Fruit fly (Drosophila melanogaster) whole organism, embryonic: Measurements from ENCODE around the gene Rrp1.

Source experiments
- Asciz ChIP-seq: fragments of 200-800 bp; sonication (Bioruptor generic); optimal IDR thresholded peaks from 2 replicates; lab custom pipeline; 2017; ENCODE audit warnings: missing biosample characterization, mild to moderate bottlenecking, missing genetic modification characterization, missing genetic modification reagents
- Bteb2 ChIP-seq: fragments of 200-800 bp; sonication (Bioruptor generic); optimal IDR thresholded peaks from 2 replicates; lab custom pipeline; 2016; ENCODE audit warnings: missing biosample characterization, missing genetic modification characterization
- CG11247 ChIP-seq: fragments of 200-800 bp; sonication (Bioruptor generic); IDR thresholded peaks from 2 replicates; pipeline ENCODE4 v1.3.6; 2022; ENCODE audit warnings: missing biosample characterization, missing genetic modification characterization
- CG13424 ChIP-seq: fragments of 200-800 bp; sonication (Bioruptor generic); optimal IDR thresholded peaks from 2 replicates; lab custom pipeline; 2019; ENCODE audit warnings: missing biosample characterization, mild to moderate bottlenecking, missing genetic modification characterization, moderate library complexity
- CG13624 ChIP-seq: fragments of 200-800 bp; sonication (Bioruptor generic); optimal IDR thresholded peaks from 2 replicates; lab custom pipeline; 2016; ENCODE audit warnings: missing biosample characterization, missing genetic modification characterization
- CG14860 ChIP-seq: fragments of 200-800 bp; sonication (Bioruptor generic); IDR thresholded peaks from 3 replicates; pipeline ENCODE4 v1.3.6; 2022; ENCODE audit warnings: missing biosample characterization, missing genetic modification characterization; ENCODE audit not compliant: partially characterized antibody
- CG15011 ChIP-seq: fragments of 200-800 bp; sonication (Bioruptor generic); optimal IDR thresholded peaks from 3 replicates; lab custom pipeline; 2018; ENCODE audit warnings: missing biosample characterization, mild to moderate bottlenecking, missing genetic modification characterization
- CG1647 ChIP-seq: fragments of 200-800 bp; sonication (Bioruptor generic); optimal IDR thresholded peaks from 3 replicates; lab custom pipeline; 2016; ENCODE audit warnings: missing biosample characterization, missing genetic modification characterization
- CG16863 ChIP-seq: fragments of 200-800 bp; sonication (Bioruptor generic); optimal IDR thresholded peaks from 3 replicates; lab custom pipeline; 2016; ENCODE audit warnings: missing biosample characterization, missing genetic modification characterization
- CG17328 ChIP-seq: fragments of 200-800 bp; sonication (Bioruptor generic); IDR thresholded peaks from 2 replicates; pipeline ENCODE4 v1.3.6; 2022; ENCODE audit warnings: missing biosample characterization, missing genetic modification characterization
- CG17912 ChIP-seq: fragments of 200-800 bp; sonication (Bioruptor generic); optimal IDR thresholded peaks from 2 replicates; lab custom pipeline; 2018; ENCODE audit warnings: missing biosample characterization, mild to moderate bottlenecking, missing genetic modification characterization
- CG18619 ChIP-seq: fragments of 200-800 bp; sonication (Bioruptor generic); optimal IDR thresholded peaks from 3 replicates; lab custom pipeline; 2017; ENCODE audit warnings: missing biosample characterization, mild to moderate bottlenecking, missing genetic modification characterization
- CG2129 ChIP-seq: fragments of 200-800 bp; sonication (Bioruptor generic); IDR thresholded peaks from 2 replicates; pipeline ENCODE4 v1.3.6; 2022; ENCODE audit warnings: missing biosample characterization, missing genetic modification characterization; ENCODE audit not compliant: partially characterized antibody
- CG3407 ChIP-seq: fragments of 200-800 bp; sonication (Bioruptor generic); optimal IDR thresholded peaks from 2 replicates; lab custom pipeline; 2018; ENCODE audit warnings: missing biosample characterization, mild to moderate bottlenecking, missing genetic modification characterization
- CG5953 ChIP-seq: fragments of 200-800 bp; sonication (Bioruptor generic); IDR thresholded peaks from 2 replicates; pipeline ENCODE4 v1.3.6; 2022; ENCODE audit warnings: missing biosample characterization, missing genetic modification characterization
- CG6654 ChIP-seq: fragments of 200-800 bp; sonication (Bioruptor generic); optimal IDR thresholded peaks from 2 replicates; lab custom pipeline; 2017; ENCODE audit warnings: missing biosample characterization, mild to moderate bottlenecking, missing genetic modification characterization
- CG7556 ChIP-seq: fragments of 200-800 bp; sonication (Bioruptor generic); optimal IDR thresholded peaks from 2 replicates; lab custom pipeline; 2017; ENCODE audit warnings: missing biosample characterization, mild to moderate bottlenecking, missing genetic modification characterization
- CG7987 ChIP-seq: fragments of 200-800 bp; sonication (Bioruptor generic); optimal IDR thresholded peaks from 2 replicates; lab custom pipeline; 2018; ENCODE audit warnings: missing biosample characterization, mild to moderate bottlenecking, missing genetic modification characterization, moderate library complexity
- D19B ChIP-seq: fragments of 200-800 bp; sonication (Bioruptor generic); optimal IDR thresholded peaks from 2 replicates; lab custom pipeline; 2017; ENCODE audit warnings: missing biosample characterization, mild to moderate bottlenecking, missing genetic modification characterization
- Dek ChIP-seq: fragments of 200-800 bp; sonication (Bioruptor generic); optimal IDR thresholded peaks from 3 replicates; lab custom pipeline; 2019; ENCODE audit warnings: missing biosample characterization, mild to moderate bottlenecking, missing genetic modification characterization, moderate library complexity
- Drgx ChIP-seq: fragments of 200-800 bp; sonication (Bioruptor generic); IDR thresholded peaks from 2 replicates; pipeline ENCODE4 v1.3.6; 2022; ENCODE audit warnings: missing biosample characterization, missing genetic modification characterization
- Eip74EF ChIP-seq, 2 experiments: fragments of 200-800 bp in 1 of 2; fragments of >200 bp in 1 of 2; sonication (Bioruptor generic) in 1 of 2; optimal IDR thresholded peaks; 2 replicates each; lab custom pipeline; 2017 to 2019; ENCODE audit warnings: missing biosample characterization in 2 of 2, missing genetic modification characterization in 2 of 2, mild to moderate bottlenecking in 1 of 2, moderate library complexity in 1 of 2
- Jarid2 ChIP-seq: fragments of 200-800 bp; sonication (Bioruptor generic); optimal IDR thresholded peaks from 3 replicates; lab custom pipeline; 2017; ENCODE audit warnings: mild to moderate bottlenecking, missing biosample characterization, missing genetic modification reagents, missing genetic modification characterization
- Kr ChIP-seq: fragments of 200-800 bp; sonication (Bioruptor generic); optimal IDR thresholded peaks from 2 replicates; lab custom pipeline; 2017; ENCODE audit warnings: missing biosample characterization, mild to moderate bottlenecking, missing genetic modification characterization
- MESR4 ChIP-seq: fragments of 200-800 bp; sonication (Bioruptor generic); optimal IDR thresholded peaks from 2 replicates; lab custom pipeline; 2018; ENCODE audit warnings: missing biosample characterization, mild to moderate bottlenecking, missing genetic modification characterization, moderate library complexity
- Meics ChIP-seq: fragments of 200-800 bp; sonication (Bioruptor generic); optimal IDR thresholded peaks from 2 replicates; lab custom pipeline; 2017; ENCODE audit warnings: missing biosample characterization, mild to moderate bottlenecking, missing genetic modification characterization
- Mrtf ChIP-seq: fragments of 200-800 bp; sonication (Bioruptor generic); IDR thresholded peaks from 3 replicates; pipeline ENCODE4 v1.3.6; 2022; ENCODE audit warnings: missing biosample characterization, missing genetic modification characterization
- Myb ChIP-seq: fragments of 200-800 bp; sonication (Bioruptor generic); optimal IDR thresholded peaks from 2 replicates; lab custom pipeline; 2016; ENCODE audit warnings: missing biosample characterization, missing genetic modification characterization
- Neu2 ChIP-seq: fragments of 200-800 bp; sonication (Bioruptor generic); optimal IDR thresholded peaks from 3 replicates; lab custom pipeline; 2016; ENCODE audit warnings: missing biosample characterization, missing genetic modification characterization, borderline replicate concordance
- Ptx1 ChIP-seq: fragments of 200-800 bp; sonication (Bioruptor generic); IDR thresholded peaks from 2 replicates; pipeline ENCODE4 v1.3.6; 2022; ENCODE audit warnings: missing biosample characterization, missing genetic modification characterization
- ci ChIP-seq: fragments of 200-800 bp; sonication (Bioruptor generic); IDR thresholded peaks from 3 replicates; pipeline ENCODE4 v1.3.6; 2022; ENCODE audit warnings: missing biosample characterization, missing genetic modification characterization
- da ChIP-seq: fragments of 200-800 bp; sonication (Bioruptor generic); optimal IDR thresholded peaks from 2 replicates; lab custom pipeline; 2016; ENCODE audit warnings: missing biosample characterization, missing genetic modification characterization
- fd3F ChIP-seq: fragments of 200-800 bp; sonication (Bioruptor generic); optimal IDR thresholded peaks from 2 replicates; lab custom pipeline; 2018; ENCODE audit warnings: missing biosample characterization, mild to moderate bottlenecking, missing genetic modification characterization, moderate library complexity
- grau ChIP-seq: fragments of 200-800 bp; optimal IDR thresholded peaks from 3 replicates; lab custom pipeline; 2019; ENCODE audit warnings: missing biosample characterization, mild to moderate bottlenecking, missing genetic modification characterization, moderate library complexity
- gsb ChIP-seq: fragments of 200-800 bp; sonication (Bioruptor generic); IDR thresholded peaks from 2 replicates; pipeline ENCODE4 v1.3.6; 2022; ENCODE audit warnings: missing biosample characterization, missing genetic modification characterization
- hb ChIP-seq: fragments of 200-800 bp; sonication (Bioruptor generic); IDR thresholded peaks from 3 replicates; pipeline ENCODE4 v1.3.6; 2022; ENCODE audit warnings: missing biosample characterization, missing genetic modification characterization; ENCODE audit not compliant: partially characterized antibody
- hkb ChIP-seq, 2 experiments: fragments of 200-800 bp in 1 of 2; fragments of >200 bp in 1 of 2; sonication (Bioruptor generic) in 1 of 2; IDR thresholded peaks in 1 of 2; optimal IDR thresholded peaks in 1 of 2; 2 replicates each; pipeline versions ENCODE4 v1.3.6 to Lab custom; 2017 to 2022; ENCODE audit warnings: missing biosample characterization in 1 of 2, missing genetic modification characterization in 1 of 2
- knrl ChIP-seq: fragments of 200-800 bp; sonication (Bioruptor generic); IDR thresholded peaks from 3 replicates; pipeline ENCODE4 v1.3.6; 2022; ENCODE audit warnings: missing biosample characterization, missing genetic modification characterization; ENCODE audit not compliant: partially characterized antibody
- lab ChIP-seq: fragments of 200-800 bp; sonication (Bioruptor generic); optimal IDR thresholded peaks from 3 replicates; lab custom pipeline; 2017; ENCODE audit warnings: missing biosample characterization, missing genetic modification characterization, mild to moderate bottlenecking, moderate library complexity, missing genetic modification reagents
- lola ChIP-seq, 3 experiments: fragments of >200 bp in 2 of 3; fragments of 200-800 bp in 1 of 3; sonication (Bioruptor generic) in 1 of 3; optimal IDR thresholded peaks; 2 replicates each; lab custom pipeline; 2017 to 2019; ENCODE audit warnings: missing biosample characterization in 3 of 3, missing genetic modification characterization in 3 of 3, mild to moderate bottlenecking in 1 of 3, moderate library complexity in 1 of 3
- luna ChIP-seq: fragments of 200-800 bp; sonication (Bioruptor generic); optimal IDR thresholded peaks from 2 replicates; lab custom pipeline; 2016; ENCODE audit warnings: missing biosample characterization, missing genetic modification characterization
- nmo ChIP-seq: fragments of 200-800 bp; sonication (Bioruptor generic); optimal IDR thresholded peaks from 2 replicates; lab custom pipeline; 2018; ENCODE audit warnings: missing biosample characterization, mild to moderate bottlenecking, missing genetic modification characterization, moderate library complexity
- p53 ChIP-seq: fragments of 200-800 bp; sonication (Bioruptor generic); optimal IDR thresholded peaks from 2 replicates; lab custom pipeline; 2016; ENCODE audit warnings: missing biosample characterization, missing genetic modification characterization
- repo ChIP-seq: fragments of 200-800 bp; sonication (Bioruptor generic); optimal IDR thresholded peaks from 2 replicates; lab custom pipeline; 2016; ENCODE audit warnings: missing biosample characterization, missing genetic modification characterization
- row ChIP-seq: fragments of 200-800 bp; sonication (Bioruptor generic); IDR thresholded peaks from 3 replicates; pipeline ENCODE4 v1.3.6; 2022; ENCODE audit warnings: missing biosample characterization, missing genetic modification characterization
- salm ChIP-seq: fragments of 200-800 bp; sonication (Bioruptor generic); optimal IDR thresholded peaks from 2 replicates; lab custom pipeline; 2018; ENCODE audit warnings: missing biosample characterization, mild to moderate bottlenecking, missing genetic modification characterization
- schlank ChIP-seq: fragments of 200-800 bp; sonication (Bioruptor generic); optimal IDR thresholded peaks from 2 replicates; lab custom pipeline; 2018; ENCODE audit warnings: missing biosample characterization, mild to moderate bottlenecking, missing genetic modification characterization
- seq ChIP-seq: fragments of 200-800 bp; sonication (Bioruptor generic); IDR thresholded peaks from 2 replicates; pipeline ENCODE4 v1.3.6; 2022; ENCODE audit warnings: missing biosample characterization, missing genetic modification characterization
- ssp ChIP-seq: fragments of 200-800 bp; sonication (Bioruptor generic); IDR thresholded peaks from 2 replicates; pipeline ENCODE4 v1.3.6; 2022; ENCODE audit warnings: missing biosample characterization, missing genetic modification characterization
- stc ChIP-seq: fragments of 200-800 bp; sonication (Bioruptor generic); IDR thresholded peaks from 2 replicates; pipeline ENCODE4 v1.3.6; 2022; ENCODE audit warnings: missing biosample characterization, missing genetic modification characterization

Gene Rrp1

DNA sequence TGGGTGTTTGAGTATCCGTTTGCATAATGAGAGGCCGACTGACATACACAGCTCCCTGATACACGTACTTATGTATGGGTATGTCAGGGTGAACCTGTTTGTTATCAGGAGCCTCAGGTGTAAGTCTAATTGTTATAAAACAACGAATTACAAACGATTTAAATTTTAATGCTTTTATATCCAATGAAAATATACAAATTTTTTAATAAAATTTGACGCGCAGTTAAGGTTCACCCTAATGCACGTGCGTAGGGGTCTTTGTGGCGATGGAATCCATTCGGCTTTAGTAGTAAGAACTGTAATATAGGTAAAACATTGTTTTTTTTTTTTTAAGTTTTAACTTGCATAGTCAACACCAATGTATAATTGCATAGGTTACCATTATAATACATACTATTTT, 27.8 kb downstream of the Rrp1 start (continued):
- no peak for TF ChIP-seq Asciz
- no peak for TF ChIP-seq CG14860 (GFP tag; lab: Robert Waterston, UW)
- no peak for TF ChIP-seq Ptx1 (GFP tag; lab: Robert Waterston, UW)
- no peak for TF ChIP-seq CG15011 (GFP tag; lab: Kevin White, UChicago)
- no peak for TF ChIP-seq CG18619 (GFP tag; lab: Kevin White, UChicago)
- no peak for TF ChIP-seq Bteb2 (GFP tag; lab: Kevin White, UChicago)
- no peak for TF ChIP-seq da (GFP tag; lab: Kevin White, UChicago)
- no peak for TF ChIP-seq MESR4 (GFP tag; lab: Kevin White, UChicago)
- TF ChIP-seq CG1647 (GFP tag; lab: Kevin White, UChicago) = no peak
- TF ChIP-seq luna (GFP tag; lab: Kevin White, UChicago) = no peak
- TF ChIP-seq CG17328 = 0 out of 2 replicates have a peak, but pooled peaks have one; percentile 5
- no peak for TF ChIP-seq Jarid2
- peak; percentile 33 for TF ChIP-seq D19B (GFP tag; lab: Kevin White, UChicago)
- no peak for TF ChIP-seq gsb (GFP tag; lab: Robert Waterston, UW)
- no peak for TF ChIP-seq nmo (GFP tag; lab: Kevin White, UChicago)
- no peak for TF ChIP-seq Mrtf (GFP tag; lab: Robert Waterston, UW)
- TF ChIP-seq Drgx (GFP tag; lab: Robert Waterston, UW) = peak; percentile 57
- TF ChIP-seq CG17912 (GFP tag; lab: Kevin White, UChicago) = no peak
- peak; percentile 3 for TF ChIP-seq CG13424
- TF ChIP-seq CG13624 = no peak
- TF ChIP-seq Eip74EF (GFP tag; optimal IDR thresholded peaks at IDR 0.05; lab: Kevin White, UChicago) = no peak
- no peak for TF ChIP-seq CG6654 (GFP tag; lab: Kevin White, UChicago)
- no peak for TF ChIP-seq repo (GFP tag; lab: Kevin White, UChicago)
- no peak for TF ChIP-seq CG3407 (GFP tag; lab: Kevin White, UChicago)
- TF ChIP-seq Myb (GFP tag; lab: Kevin White, UChicago) = no peak
- TF ChIP-seq CG16863 = no peak
- TF ChIP-seq fd3F (GFP tag; lab: Kevin White, UChicago) = no peak
- no peak for TF ChIP-seq CG2129
- TF ChIP-seq schlank = no peak
- no peak for TF ChIP-seq knrl (GFP tag; lab: Robert Waterston, UW)
- no peak for TF ChIP-seq salm (tag; lab: Kevin White, UChicago)
- no peak for TF ChIP-seq CG5953
- TF ChIP-seq ssp (GFP tag; lab: Robert Waterston, UW) = no peak
- TF ChIP-seq Kr = no peak
- no peak for TF ChIP-seq CG11247 (GFP tag; lab: Robert Waterston, UW)
- peak; percentile 45; the same call in 1 of the 3 replicates for TF ChIP-seq ci (GFP tag; lab: Robert Waterston, UW)
- peak; percentile 37; the same call in 1 of the 2 replicates for TF ChIP-seq stc
- TF ChIP-seq CG7556 = no peak
- no peak for TF ChIP-seq hkb (optimal IDR thresholded peaks at IDR 0.05; lab: Kevin White, UChicago)
- 0 out of 2 replicates have a peak, but pooled peaks have one; percentile 31 for TF ChIP-seq hkb (GFP tag; IDR thresholded peaks at IDR 0.05; lab: Robert Waterston, UW)
- no peak for TF ChIP-seq CG7987 (GFP tag; lab: Kevin White, UChicago)
- no peak for TF ChIP-seq grau
- TF ChIP-seq Meics (GFP tag; lab: Kevin White, UChicago) = no peak
- peak; percentile 30; the same call in 1 of the 3 replicates for TF ChIP-seq row (GFP tag; lab: Robert Waterston, UW)
- no peak for TF ChIP-seq hb (GFP tag; lab: Robert Waterston, UW)
- TF ChIP-seq seq (GFP tag; lab: Robert Waterston, UW) = no peak
- TF ChIP-seq p53 = no peak
- no peak for TF ChIP-seq Dek
- TF ChIP-seq lab (GFP tag; lab: Kevin White, UChicago) = peak; percentile 74
- TF ChIP-seq Neu2 (GFP tag; lab: Kevin White, UChicago) = no peak
- TF ChIP-seq lola (GFP tag; optimal IDR thresholded peaks at IDR 0.05; lab: Kevin White, UChicago) = no peak
